Fruit fly (Drosophila melanogaster) whole organism, prepupa: ENCODE data around the gene CG11247.
A peak's percentile ranks its signal among the peaks of the same experiment; 100 is the strongest.

ENCODE experiments used
- Blimp-1 ChIP-seq: fragments of 200-800 bp; sonication (Bioruptor generic); optimal IDR thresholded peaks from 3 replicates; lab custom pipeline; 2017; ENCODE audit warnings: missing biosample characterization, missing genetic modification characterization, mild to moderate bottlenecking, moderate library complexity, missing genetic modification reagents
- CG10669 ChIP-seq: fragments of 200-800 bp; sonication (Bioruptor generic); optimal IDR thresholded peaks from 3 replicates; lab custom pipeline; 2018; ENCODE audit warnings: missing biosample characterization, mild to moderate bottlenecking, missing genetic modification characterization, moderate library complexity
- CG11294 ChIP-seq: fragments of 200-800 bp; sonication (Bioruptor generic); IDR thresholded peaks from 2 replicates; pipeline ENCODE4 v1.3.6; 2022; ENCODE audit warnings: missing biosample characterization, missing genetic modification characterization
- CG11762 ChIP-seq: fragments of 200-800 bp; sonication (Bioruptor generic); optimal IDR thresholded peaks from 3 replicates; lab custom pipeline; 2016; ENCODE audit warnings: missing biosample characterization, missing genetic modification characterization; ENCODE audit not compliant: insufficient read depth
- CG11902 ChIP-seq: fragments of 200-800 bp; sonication (Bioruptor generic); optimal IDR thresholded peaks from 3 replicates; lab custom pipeline; 2016; ENCODE audit warnings: missing biosample characterization, missing genetic modification characterization
- CG15336 ChIP-seq: fragments of 200-800 bp; sonication (Bioruptor generic); IDR thresholded peaks from 2 replicates; pipeline ENCODE4 v1.3.6; 2022; ENCODE audit warnings: missing biosample characterization, missing genetic modification characterization
- CG31627 ChIP-seq: fragments of 200-800 bp; sonication (Bioruptor generic); optimal IDR thresholded peaks from 3 replicates; lab custom pipeline; 2016; ENCODE audit warnings: missing biosample characterization, missing genetic modification characterization
- CG32006 ChIP-seq: fragments of 200-800 bp; sonication (Bioruptor generic); optimal IDR thresholded peaks from 3 replicates; lab custom pipeline; 2017; ENCODE audit warnings: missing biosample characterization, mild to moderate bottlenecking, missing genetic modification characterization
- CG4318 ChIP-seq: fragments of 200-800 bp; sonication (Bioruptor generic); optimal IDR thresholded peaks from 3 replicates; lab custom pipeline; 2017; ENCODE audit warnings: missing biosample characterization, mild to moderate bottlenecking, missing genetic modification characterization
- CG6163 ChIP-seq: fragments of 200-800 bp; sonication (Bioruptor generic); IDR thresholded peaks from 3 replicates; pipeline ENCODE4 v1.3.6; 2022; ENCODE audit warnings: missing biosample characterization, missing genetic modification characterization
- CG6276 ChIP-seq: fragments of 200-800 bp; sonication (Bioruptor generic); optimal IDR thresholded peaks from 2 replicates; lab custom pipeline; 2017; ENCODE audit warnings: missing biosample characterization, mild to moderate bottlenecking, missing genetic modification characterization
- CG6792 ChIP-seq: fragments of 200-800 bp; sonication (Bioruptor generic); optimal IDR thresholded peaks from 3 replicates; lab custom pipeline; 2016; ENCODE audit warnings: missing biosample characterization, missing genetic modification characterization
- CG6808 ChIP-seq: fragments of 200-800 bp; sonication (Bioruptor generic); optimal IDR thresholded peaks from 3 replicates; lab custom pipeline; 2017; ENCODE audit warnings: missing biosample characterization, missing genetic modification characterization, mild to moderate bottlenecking, moderate library complexity, missing genetic modification reagents
- CG8119 ChIP-seq: fragments of 200-800 bp; sonication (Bioruptor generic); IDR thresholded peaks from 3 replicates; pipeline ENCODE4 v1.3.6; 2022; ENCODE audit warnings: missing biosample characterization, missing genetic modification characterization
- CG8319 ChIP-seq: fragments of 200-800 bp; sonication (Bioruptor generic); optimal IDR thresholded peaks from 3 replicates; lab custom pipeline; 2016; ENCODE audit warnings: missing biosample characterization, missing genetic modification characterization
- CG9139 ChIP-seq: fragments of 200-800 bp; sonication (Bioruptor generic); optimal IDR thresholded peaks from 3 replicates; lab custom pipeline; 2017; ENCODE audit warnings: missing biosample characterization, mild to moderate bottlenecking, missing genetic modification characterization
- Eip75B ChIP-seq: fragments of 200-800 bp; sonication (Bioruptor generic); optimal IDR thresholded peaks from 3 replicates; lab custom pipeline; 2016; ENCODE audit warnings: missing biosample characterization, missing genetic modification characterization
- Eip93F ChIP-seq: fragments of 200-800 bp; sonication (Bioruptor generic); optimal IDR thresholded peaks from 2 replicates; lab custom pipeline; 2016; ENCODE audit warnings: missing biosample characterization, mild to moderate bottlenecking, missing genetic modification characterization
- Ets21C ChIP-seq: fragments of 200-800 bp; sonication (Bioruptor generic); optimal IDR thresholded peaks from 3 replicates; lab custom pipeline; 2016; ENCODE audit warnings: missing biosample characterization, missing genetic modification characterization
- Ets96B ChIP-seq: fragments of 200-800 bp; optimal IDR thresholded peaks from 2 replicates; lab custom pipeline; 2019; ENCODE audit warnings: missing biosample characterization, mild to moderate bottlenecking, missing genetic modification characterization, moderate library complexity
- Hr39 ChIP-seq: fragments of 200-800 bp; sonication (Bioruptor generic); optimal IDR thresholded peaks from 2 replicates; lab custom pipeline; 2016; ENCODE audit warnings: missing biosample characterization, missing genetic modification characterization
- Hr4 ChIP-seq: fragments of 200-800 bp; sonication (Bioruptor generic); optimal IDR thresholded peaks from 3 replicates; lab custom pipeline; 2016; ENCODE audit warnings: missing biosample characterization, missing genetic modification characterization
- Lpt ChIP-seq: fragments of 200-800 bp; sonication (Bioruptor generic); optimal IDR thresholded peaks from 3 replicates; lab custom pipeline; 2016; ENCODE audit warnings: missing biosample characterization, missing genetic modification characterization
- Met ChIP-seq: fragments of 200-800 bp; sonication (Bioruptor generic); optimal IDR thresholded peaks from 3 replicates; lab custom pipeline; 2016; ENCODE audit warnings: missing biosample characterization, missing genetic modification characterization
- OdsH ChIP-seq: fragments of 200-800 bp; sonication (Bioruptor generic); optimal IDR thresholded peaks from 3 replicates; lab custom pipeline; 2016; ENCODE audit warnings: missing biosample characterization, missing genetic modification characterization
- Sox102F ChIP-seq: fragments of 200-800 bp; sonication (Bioruptor generic); optimal IDR thresholded peaks from 2 replicates; lab custom pipeline; 2016; ENCODE audit warnings: missing biosample characterization, mild to moderate bottlenecking, missing genetic modification characterization
- Sox14 ChIP-seq: fragments of 200-800 bp; sonication (Bioruptor generic); optimal IDR thresholded peaks from 3 replicates; lab custom pipeline; 2016; ENCODE audit warnings: missing biosample characterization, missing genetic modification characterization
- Sox15 ChIP-seq: fragments of 200-800 bp; sonication (Bioruptor generic); optimal IDR thresholded peaks from 3 replicates; lab custom pipeline; 2016; ENCODE audit warnings: missing biosample characterization, missing genetic modification characterization
- acj6 ChIP-seq: fragments of 200-800 bp; sonication (Bioruptor generic); optimal IDR thresholded peaks from 3 replicates; lab custom pipeline; 2016; ENCODE audit warnings: missing biosample characterization, missing genetic modification characterization
- dac ChIP-seq: fragments of 200-800 bp; sonication (Bioruptor generic); optimal IDR thresholded peaks from 2 replicates; lab custom pipeline; 2017; ENCODE audit warnings: missing biosample characterization, mild to moderate bottlenecking, missing genetic modification characterization
- esn ChIP-seq: fragments of 200-800 bp; sonication (Bioruptor generic); optimal IDR thresholded peaks from 2 replicates; lab custom pipeline; 2016; ENCODE audit warnings: missing biosample characterization, mild to moderate bottlenecking, missing genetic modification characterization, moderate library complexity
- fd59A ChIP-seq: fragments of 200-800 bp; sonication (Bioruptor generic); optimal IDR thresholded peaks from 2 replicates; lab custom pipeline; 2017; ENCODE audit warnings: missing biosample characterization, mild to moderate bottlenecking, missing genetic modification characterization, missing genetic modification reagents
- fkh ChIP-seq: fragments of 200-800 bp; sonication (Bioruptor generic); optimal IDR thresholded peaks from 3 replicates; lab custom pipeline; 2017; ENCODE audit warnings: missing biosample characterization, mild to moderate bottlenecking, missing genetic modification characterization, moderate library complexity
- lz ChIP-seq: fragments of 200-800 bp; sonication (Bioruptor generic); optimal IDR thresholded peaks from 3 replicates; lab custom pipeline; 2016; ENCODE audit warnings: missing biosample characterization, missing genetic modification characterization
- net ChIP-seq: fragments of 200-800 bp; sonication (Bioruptor generic); optimal IDR thresholded peaks from 3 replicates; lab custom pipeline; 2016; ENCODE audit warnings: missing biosample characterization, missing genetic modification characterization
- salr ChIP-seq, 2 experiments: fragments of 200-800 bp; sonication (Bioruptor generic); optimal IDR thresholded peaks; 3 replicates each; lab custom pipeline; 2016 to 2018; ENCODE audit warnings: missing biosample characterization in 2 of 2, missing genetic modification characterization in 2 of 2, mild to moderate bottlenecking in 1 of 2
- ss ChIP-seq, 2 experiments: fragments of 200-800 bp; sonication (Bioruptor generic); optimal IDR thresholded peaks; 2 replicates in 1 of 2; 3 replicates in 1 of 2; lab custom pipeline; 2017 to 2018; ENCODE audit warnings: mild to moderate bottlenecking in 2 of 2, missing biosample characterization in 2 of 2, missing genetic modification characterization in 2 of 2, moderate library complexity in 1 of 2
- svp ChIP-seq: fragments of 200-800 bp; sonication (Bioruptor generic); peaks from one replicate; lab custom pipeline; 2016; ENCODE audit warnings: missing biosample characterization, missing genetic modification characterization

The CG11247 gene

dm6 chr3L:21728616-21729047, at the start of gene CG11247, which contains the start of gene Polr2H (continued):
- TF ChIP-seq Sox15 (GFP tag; lab: Kevin White, UChicago) (peak; percentile 95), Hr39 (GFP tag; lab: Kevin White, UChicago) (peak; percentile 97), Hr4 (GFP tag; lab: Kevin White, UChicago) (peak; percentile 95), fkh (GFP tag; lab: Kevin White, UChicago) (peak; percentile 79), CG11294 (GFP tag; lab: Robert Waterston, UW) (peak; percentile 79; the same call in 1 of the 2 replicates), CG6792 (GFP tag; lab: Kevin White, UChicago) (peak; percentile 83), OdsH (GFP tag; lab: Kevin White, UChicago) (peak; percentile 93), CG9139 (GFP tag; lab: Kevin White, UChicago) (peak; percentile 11)

- no peak for TF ChIP-seq Blimp-1 (GFP tag; lab: Kevin White, UChicago)
- TF ChIP-seq dac (GFP tag; lab: Kevin White, UChicago): no peak
- TF ChIP-seq Ets21C: no peak
- TF ChIP-seq ss (GFP tag; optimal IDR thresholded peaks at IDR 0.05; lab: Kevin White, UChicago): no peak
- no peak for TF ChIP-seq fd59A (GFP tag; lab: Kevin White, UChicago)
- no peak for TF ChIP-seq CG10669 (GFP tag; lab: Kevin White, UChicago)
- no peak for TF ChIP-seq CG32006
- no peak for TF ChIP-seq Sox14 (GFP tag; lab: Kevin White, UChicago)
- TF ChIP-seq CG6163: no peak
- no peak for TF ChIP-seq Met (GFP tag; lab: Kevin White, UChicago)
- TF ChIP-seq CG11902 (GFP tag; lab: Kevin White, UChicago): no peak
Measured at dm6 chr3L:21773855-21774254, 45.2 kb upstream of the CG11247 start.

- no peak for TF ChIP-seq CG31627 (GFP tag; lab: Kevin White, UChicago)
- TF ChIP-seq CG6792 (GFP tag; lab: Kevin White, UChicago): no peak
- TF ChIP-seq CG15336: peak; percentile 26; the same call in 1 of the 2 replicates
- TF ChIP-seq fkh (GFP tag; lab: Kevin White, UChicago): peak; percentile 48
- no peak for TF ChIP-seq CG8319
- no peak for TF ChIP-seq svp (GFP tag; lab: Kevin White, UChicago)
- no peak for TF ChIP-seq Eip75B (GFP tag; lab: Kevin White, UChicago)
- no peak for TF ChIP-seq CG11762 (GFP tag; lab: Kevin White, UChicago)
- no peak for TF ChIP-seq Sox15 (GFP tag; lab: Kevin White, UChicago)
- TF ChIP-seq CG6163: no peak; the same call in 2 of the 3 replicates
- peak; percentile 14 for TF ChIP-seq net (GFP tag; lab: Kevin White, UChicago)
- no peak for TF ChIP-seq salr (GFP tag; optimal IDR thresholded peaks at IDR 0.05; lab: Kevin White, UChicago)
- no peak for TF ChIP-seq Ets96B
- no peak for TF ChIP-seq CG6808
- TF ChIP-seq esn: no peak
- TF ChIP-seq Lpt (GFP tag; lab: Kevin White, UChicago): no peak
- no peak for TF ChIP-seq CG6276 (GFP tag; lab: Kevin White, UChicago)
- no peak for TF ChIP-seq Blimp-1 (GFP tag; lab: Kevin White, UChicago)
- no peak for TF ChIP-seq Sox102F (GFP tag; lab: Kevin White, UChicago)
Measured at dm6 chr3L:21770328-21770727, 41.7 kb upstream of the CG11247 start, which contains the start of gene Syn1. Gene Syn1, minus strand, starts transcription at chr3L:21770534.

dm6 chr3L:21769515-21769914, 40.9 kb upstream of the CG11247 start, which contains the start of gene CG7370:
Gene CG7370, plus strand, starts transcription at chr3L:21769815.
- no peak for TF ChIP-seq Sox102F (GFP tag; lab: Kevin White, UChicago)
- no peak for TF ChIP-seq fd59A (GFP tag; lab: Kevin White, UChicago)
- no peak for TF ChIP-seq Met (GFP tag; lab: Kevin White, UChicago)
- TF ChIP-seq Lpt (GFP tag; lab: Kevin White, UChicago): no peak
- no peak for TF ChIP-seq CG9139 (GFP tag; lab: Kevin White, UChicago)
- no peak for TF ChIP-seq acj6 (GFP tag; lab: Kevin White, UChicago)
- no peak for TF ChIP-seq CG8119
- no peak for TF ChIP-seq CG4318 (GFP tag; lab: Kevin White, UChicago)
- no peak for TF ChIP-seq Eip93F
- TF ChIP-seq fkh (GFP tag; lab: Kevin White, UChicago): no peak
- no peak for TF ChIP-seq esn
- no peak for TF ChIP-seq lz (GFP tag; lab: Kevin White, UChicago)
